Worm (Caenorhabditis elegans) whole organism, late embryonic: ENCODE results near the gene M28.8.

ENCODE experiments used
- F13H6.1 ChIP-seq: sonication (generic microtip); optimal IDR thresholded peaks from 2 replicates; lab custom pipeline; 2016; ENCODE audit warnings: missing genetic modification characterization, missing compliant biosample characterization
- ama-1 ChIP-seq: fragments of 150-350 bp; optimal IDR thresholded peaks from 2 replicates; lab custom pipeline; 2014
- ceh-9 ChIP-seq: sonication (generic microtip); optimal IDR thresholded peaks from 2 replicates; lab custom pipeline; 2016; ENCODE audit warnings: mild to moderate bottlenecking, missing genetic modification characterization, inconsistent platforms, missing compliant biosample characterization
- dve-1 ChIP-seq: sonication (generic microtip); optimal IDR thresholded peaks from 2 replicates; lab custom pipeline; 2017; ENCODE audit warnings: antibody characterized with exemption, mild to moderate bottlenecking, missing genetic modification characterization, missing compliant biosample characterization
- elt-4 ChIP-seq: sonication (generic microtip); optimal IDR thresholded peaks from 2 replicates; lab custom pipeline; 2016; ENCODE audit warnings: missing genetic modification characterization, missing compliant biosample characterization
- fax-1 ChIP-seq: sonication (generic microtip); optimal IDR thresholded peaks from 2 replicates; lab custom pipeline; 2016; ENCODE audit warnings: missing genotype, missing genetic modification characterization, missing compliant biosample characterization
- odd-2 ChIP-seq: sonication (generic microtip); optimal IDR thresholded peaks from 2 replicates; lab custom pipeline; 2017; ENCODE audit warnings: antibody characterized with exemption, mild to moderate bottlenecking, missing genetic modification characterization, missing compliant biosample characterization
- pha-4 ChIP-seq: fragments of 150-350 bp; optimal IDR thresholded peaks from 2 replicates; lab custom pipeline; 2018; ENCODE audit warnings: missing biosample characterization, missing genetic modification reagents, missing genetic modification characterization

DNA sequence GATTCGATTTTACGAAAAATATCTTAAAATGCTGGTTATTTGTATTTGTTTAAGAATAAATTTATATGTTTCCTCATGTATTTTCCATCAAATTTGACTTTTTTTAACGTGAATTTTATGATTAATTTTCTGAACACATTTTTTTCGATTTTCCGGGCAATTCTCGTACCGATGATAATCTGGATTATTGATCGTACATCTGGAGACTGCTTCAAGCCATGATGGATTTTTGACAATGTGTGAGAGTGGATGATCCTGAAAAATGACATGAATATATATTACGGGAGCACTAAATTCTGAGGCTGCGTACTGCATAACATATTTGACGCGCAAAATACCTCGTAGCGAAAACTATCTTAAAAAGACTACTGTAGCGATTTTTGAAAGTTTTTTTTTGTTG lies 26.4 kb downstream of the M28.8 start:
- no peak for TF ChIP-seq ama-1 (lab: Kevin White, UChicago)
- no peak for TF ChIP-seq elt-4 (tag; lab: Kevin White, UChicago)
- TF ChIP-seq ceh-9 = no peak
- no peak for TF ChIP-seq fax-1 (tag; lab: Kevin White, UChicago)
- TF ChIP-seq dve-1 = no peak
- TF ChIP-seq F13H6.1 = no peak
- TF ChIP-seq odd-2 = no peak
- no peak for TF ChIP-seq pha-4 (tag; lab: Kevin White, UChicago)
